Fruit fly (Drosophila melanogaster) S2 (cell line): Measurements from ENCODE around the gene CG43290.

Source experiments
- CG8478 ChIP-seq: fragments of >200 bp; optimal IDR thresholded peaks from 2 replicates; lab custom pipeline; 2018
- CTCF ChIP-seq, 2 experiments: fragments of >200 bp; optimal IDR thresholded peaks; 2 replicates each; lab custom pipeline; 2018

- no peak for TF ChIP-seq CTCF (optimal IDR thresholded peaks at IDR 0.05; lab: Kevin White, UChicago)
- no peak for TF ChIP-seq CG8478 (lab: Kevin White, UChicago)
Observed at dm6 chr3R:7336454-7336853, 12.9 kb downstream of the CG43290 start.
